Fruit fly (Drosophila melanogaster) whole organism: ENCODE data around the gene sbm.

Experiments used
- CG8478 ChIP-seq: fragments of >200 bp; optimal IDR thresholded peaks from 2 replicates; lab custom pipeline; 2018; ENCODE audit warnings: inconsistent platforms
- Dll ChIP-seq: fragments of >200 bp; optimal IDR thresholded peaks from 2 replicates; lab custom pipeline; 2017
- EcR ChIP-seq, 2 experiments: fragments of >200 bp; optimal IDR thresholded peaks; 2 replicates each; lab custom pipeline; 2017; ENCODE audit warnings: missing biosample characterization in 2 of 2, missing genetic modification characterization in 2 of 2, missing genetic modification reagents in 2 of 2
- pan ChIP-seq: fragments of >200 bp; optimal IDR thresholded peaks from 2 replicates; lab custom pipeline; 2017
- psq ChIP-seq: fragments of >200 bp; optimal IDR thresholded peaks from 2 replicates; lab custom pipeline; 2017
- usp ChIP-seq: fragments of >200 bp; optimal IDR thresholded peaks from 2 replicates; lab custom pipeline; 2017; ENCODE audit warnings: missing biosample characterization, missing genetic modification characterization, mixed read lengths

- TF ChIP-seq usp (GFP tag; lab: Kevin White, UChicago) (no peak), psq (lab: Kevin White, UChicago) (no peak), CG8478 (lab: Kevin White, UChicago) (no peak), EcR (GFP tag; optimal IDR thresholded peaks at IDR 0.05; lab: Kevin White, UChicago) (no peak), Dll (lab: Kevin White, UChicago) (no peak), pan (lab: Kevin White, UChicago) (no peak)
Observed at dm6 chrX:14609222-14609621, 6.8 kb upstream of the sbm start.
